Fruit fly (Drosophila melanogaster) whole organism, wandering third instar larva: ENCODE measurements around the gene CG43895.

Experiments used
- Abd-B ChIP-seq: fragments of >200 bp; optimal IDR thresholded peaks from 2 replicates; lab custom pipeline; 2017; ENCODE audit warnings: missing biosample characterization, missing genetic modification characterization
- CG32264 ChIP-seq: fragments of 200-800 bp; sonication (Bioruptor generic); optimal IDR thresholded peaks from 2 replicates; lab custom pipeline; 2016; ENCODE audit warnings: missing biosample characterization, missing genetic modification characterization
- CG9705 ChIP-seq: fragments of 200-800 bp; sonication (Bioruptor generic); optimal IDR thresholded peaks from 2 replicates; lab custom pipeline; 2018; ENCODE audit warnings: missing biosample characterization, mild to moderate bottlenecking, missing genetic modification characterization
- CrebA ChIP-seq: fragments of 200-800 bp; sonication (Bioruptor generic); optimal IDR thresholded peaks from 2 replicates; lab custom pipeline; 2016; ENCODE audit warnings: missing biosample characterization, mild to moderate bottlenecking, missing genetic modification characterization, borderline replicate concordance
- Dfd ChIP-seq: fragments of >200 bp; optimal IDR thresholded peaks from 2 replicates; lab custom pipeline; 2017; ENCODE audit warnings: missing biosample characterization, missing genetic modification characterization
- GATAd ChIP-seq: sonication (Bioruptor generic); optimal IDR thresholded peaks from 2 replicates; lab custom pipeline; 2016; ENCODE audit warnings: missing biosample characterization, missing genetic modification characterization
- HLH106 ChIP-seq: fragments of 200-800 bp; optimal IDR thresholded peaks from 3 replicates; lab custom pipeline; 2019; ENCODE audit warnings: missing biosample characterization, mild to moderate bottlenecking, missing genetic modification characterization, moderate library complexity
- Hnf4 ChIP-seq: fragments of 200-800 bp; sonication (Bioruptor generic); optimal IDR thresholded peaks from 2 replicates; lab custom pipeline; 2016; ENCODE audit warnings: missing biosample characterization, mild to moderate bottlenecking, missing genetic modification characterization
- Hr78 ChIP-seq: fragments of >200 bp; optimal IDR thresholded peaks from 2 replicates; lab custom pipeline; 2017; ENCODE audit warnings: missing biosample characterization, missing genetic modification characterization
- Hr83 ChIP-seq: fragments of 200-300 bp; sonication (Bioruptor generic); optimal IDR thresholded peaks from 2 replicates; lab custom pipeline; 2016; ENCODE audit warnings: missing biosample characterization, mild to moderate bottlenecking, missing genetic modification characterization, moderate library complexity; ENCODE audit not compliant: poor library complexity, severe bottlenecking
- Jra ChIP-seq: sonication (Bioruptor generic); optimal IDR thresholded peaks from 2 replicates; lab custom pipeline; 2016; ENCODE audit warnings: missing biosample characterization, missing genetic modification characterization
- Myc ChIP-seq: fragments of >200 bp; optimal IDR thresholded peaks from 2 replicates; lab custom pipeline; 2017
- N ChIP-seq: fragments of >200 bp; optimal IDR thresholded peaks from 2 replicates; lab custom pipeline; 2018; ENCODE audit warnings: missing biosample characterization, missing external identifiers, missing genetic modification characterization
- OdsH ChIP-seq: fragments of 200-800 bp; sonication (Bioruptor generic); optimal IDR thresholded peaks from 2 replicates; lab custom pipeline; 2016; ENCODE audit warnings: missing biosample characterization, mild to moderate bottlenecking, missing genetic modification characterization
- Rel ChIP-seq, 2 experiments: fragments of 200-800 bp; sonication (Bioruptor generic) in 1 of 2; optimal IDR thresholded peaks; 2 replicates in 1 of 2; 3 replicates in 1 of 2; lab custom pipeline; 2016 to 2019; ENCODE audit warnings: mild to moderate bottlenecking in 2 of 2, missing biosample characterization in 2 of 2, missing genetic modification characterization in 2 of 2, moderate library complexity in 1 of 2
- Sp1 ChIP-seq: fragments of 200-800 bp; sonication (Bioruptor generic); optimal IDR thresholded peaks from 3 replicates; lab custom pipeline; 2019; ENCODE audit warnings: missing biosample characterization, mild to moderate bottlenecking, missing genetic modification characterization, moderate library complexity
- br ChIP-seq: fragments of 200-800 bp; sonication (Bioruptor generic); optimal IDR thresholded peaks from 2 replicates; lab custom pipeline; 2016; ENCODE audit warnings: missing biosample characterization, missing genetic modification characterization
- brk ChIP-seq: fragments of 200-800 bp; sonication (Bioruptor generic); optimal IDR thresholded peaks from 2 replicates; lab custom pipeline; 2016; ENCODE audit warnings: missing biosample characterization, mild to moderate bottlenecking, missing genetic modification characterization
- dl ChIP-seq, 2 experiments: fragments of 175-275, 200-275 bp in 1 of 2; fragments of 200-275 bp in 1 of 2; sonication (Bioruptor generic); optimal IDR thresholded peaks; lab custom pipeline; 2018; ENCODE audit warnings: mild to moderate bottlenecking in 2 of 2, missing biosample characterization in 2 of 2, missing genetic modification characterization in 2 of 2, moderate library complexity in 2 of 2; ENCODE audit not compliant: partially characterized antibody in 2 of 2, insufficient read depth in 1 of 2
- dmrt93B ChIP-seq: fragments of 200-800 bp; sonication (Bioruptor generic); optimal IDR thresholded peaks from 2 replicates; lab custom pipeline; 2018; ENCODE audit warnings: missing biosample characterization, mild to moderate bottlenecking, missing genetic modification characterization
- dsf ChIP-seq: sonication (Bioruptor generic); optimal IDR thresholded peaks from 2 replicates; lab custom pipeline; 2016; ENCODE audit warnings: missing biosample characterization, missing genetic modification characterization, borderline replicate concordance
- ey ChIP-seq: fragments of 200-800 bp; sonication (Bioruptor generic); optimal IDR thresholded peaks from 2 replicates; lab custom pipeline; 2016; ENCODE audit warnings: missing biosample characterization, missing genetic modification characterization
- foxo ChIP-seq, 2 experiments: fragments of 200-800 bp; sonication (Bioruptor generic); optimal IDR thresholded peaks; 2 replicates in 1 of 2; 3 replicates in 1 of 2; lab custom pipeline; 2016 to 2017; ENCODE audit warnings: missing biosample characterization in 2 of 2, missing genetic modification characterization in 2 of 2
- fru ChIP-seq: fragments of 200-800 bp; sonication (Bioruptor generic); optimal IDR thresholded peaks from 3 replicates; lab custom pipeline; 2016; ENCODE audit warnings: missing biosample characterization, mild to moderate bottlenecking, missing genetic modification characterization
- jim ChIP-seq: fragments of 175-275, 200-325 bp; sonication (Bioruptor generic); optimal IDR thresholded peaks from 2 replicates; lab custom pipeline; 2016; ENCODE audit warnings: missing biosample characterization, mild to moderate bottlenecking, missing genetic modification characterization
- lola ChIP-seq: fragments of >200 bp; optimal IDR thresholded peaks from 2 replicates; lab custom pipeline; 2017; ENCODE audit warnings: missing biosample characterization, missing genetic modification characterization
- pan ChIP-seq: fragments of >200 bp; optimal IDR thresholded peaks from 2 replicates; lab custom pipeline; 2017
- psq ChIP-seq: fragments of 200-800 bp; sonication (Bioruptor generic); optimal IDR thresholded peaks from 3 replicates; lab custom pipeline; 2017; ENCODE audit warnings: missing biosample characterization, mild to moderate bottlenecking, missing genetic modification characterization, moderate library complexity
- rgr ChIP-seq: fragments of 200-800 bp; sonication (Bioruptor generic); optimal IDR thresholded peaks from 3 replicates; lab custom pipeline; 2016; ENCODE audit warnings: missing biosample characterization, mild to moderate bottlenecking, missing genetic modification characterization
- sage ChIP-seq: fragments of 200-800 bp; sonication (Bioruptor generic); optimal IDR thresholded peaks from 2 replicates; lab custom pipeline; 2016; ENCODE audit warnings: missing biosample characterization, mild to moderate bottlenecking, missing genetic modification characterization
- sv ChIP-seq: fragments of 200-800 bp; sonication (Bioruptor generic); optimal IDR thresholded peaks from 3 replicates; lab custom pipeline; 2016; ENCODE audit warnings: missing biosample characterization, missing genetic modification characterization
- tai ChIP-seq: sonication (Bioruptor generic); optimal IDR thresholded peaks from 2 replicates; lab custom pipeline; 2016; ENCODE audit warnings: missing biosample characterization, missing genetic modification characterization
- usp ChIP-seq: fragments of >200 bp; optimal IDR thresholded peaks from 2 replicates; lab custom pipeline; 2017; ENCODE audit warnings: missing biosample characterization, missing genetic modification characterization
- woc ChIP-seq: sonication (Bioruptor generic); optimal IDR thresholded peaks from 2 replicates; lab custom pipeline; 2016; ENCODE audit warnings: missing biosample characterization, mild to moderate bottlenecking, missing genetic modification characterization

Gene CG43895

dm6 chr3L:21813598-21813997, at the start of gene CG43895:
TSS of gene CG43895 (minus strand) at chr3L:21813698.
- no peak for TF ChIP-seq tai (GFP tag; lab: Kevin White, UChicago)
- TF ChIP-seq Hr83 (GFP tag; lab: Kevin White, UChicago) = no peak
- TF ChIP-seq Sp1 (GFP tag; lab: Kevin White, UChicago) = no peak
- no peak for TF ChIP-seq brk (GFP tag; lab: Kevin White, UChicago)
- TF ChIP-seq sage = no peak
- no peak for TF ChIP-seq Hnf4
- no peak for TF ChIP-seq Dfd
- no peak for TF ChIP-seq HLH106
- TF ChIP-seq rgr (GFP tag; lab: Kevin White, UChicago) = no peak
- no peak for TF ChIP-seq lola (GFP tag; lab: Kevin White, UChicago)
- no peak for TF ChIP-seq br
- no peak for TF ChIP-seq GATAd
- TF ChIP-seq Hr78 (GFP tag; lab: Kevin White, UChicago) = no peak
- TF ChIP-seq sv (GFP tag; lab: Kevin White, UChicago) = no peak
- no peak for TF ChIP-seq usp
- TF ChIP-seq Abd-B = no peak
- TF ChIP-seq N (GFP tag; lab: Kevin White, UChicago) = no peak
- TF ChIP-seq Jra = no peak
- no peak for TF ChIP-seq CG9705 (GFP tag; lab: Kevin White, UChicago)
- TF ChIP-seq dl (GFP tag; optimal IDR thresholded peaks at IDR 0.05; lab: Kevin White, UChicago; ENCODE audit: insufficient read depth in 1 of 2, partially characterized antibody in 2 of 2) = no peak

- TF ChIP-seq Dfd = no peak
- peak in 1 of 2 experiments; percentile 12 for TF ChIP-seq foxo (GFP tag; optimal IDR thresholded peaks at IDR 0.05; lab: Kevin White, UChicago)
- no peak for TF ChIP-seq Rel (GFP tag; optimal IDR thresholded peaks at IDR 0.05; lab: Kevin White, UChicago)
- no peak for TF ChIP-seq Rel (tag; optimal IDR thresholded peaks at IDR 0.05; lab: Kevin White, UChicago)
- TF ChIP-seq fru (GFP tag; lab: Kevin White, UChicago) = no peak
- no peak for TF ChIP-seq usp
- TF ChIP-seq woc (GFP tag; lab: Kevin White, UChicago) = no peak
- no peak for TF ChIP-seq CG32264 (GFP tag; lab: Kevin White, UChicago)
- TF ChIP-seq sv (GFP tag; lab: Kevin White, UChicago) = no peak
- TF ChIP-seq pan = no peak
- no peak for TF ChIP-seq CrebA (GFP tag; lab: Kevin White, UChicago)
- no peak for TF ChIP-seq ey (GFP tag; lab: Kevin White, UChicago)
- TF ChIP-seq dsf (GFP tag; lab: Kevin White, UChicago) = no peak
- TF ChIP-seq rgr (GFP tag; lab: Kevin White, UChicago) = no peak
- no peak for TF ChIP-seq Hr78 (GFP tag; lab: Kevin White, UChicago)
- TF ChIP-seq Hr83 (GFP tag; lab: Kevin White, UChicago) = no peak
- TF ChIP-seq br = no peak
- TF ChIP-seq HLH106 = peak; percentile 18
- no peak for TF ChIP-seq jim
- no peak for TF ChIP-seq CG9705 (GFP tag; lab: Kevin White, UChicago)
- TF ChIP-seq psq = no peak
- no peak for TF ChIP-seq GATAd
- no peak for TF ChIP-seq dl (GFP tag; optimal IDR thresholded peaks at IDR 0.05; lab: Kevin White, UChicago; ENCODE audit: insufficient read depth in 1 of 2, partially characterized antibody in 2 of 2)
- TF ChIP-seq tai (GFP tag; lab: Kevin White, UChicago) = no peak
- no peak for TF ChIP-seq Myc (lab: Kevin White, UChicago)
- peak; percentile 14 for TF ChIP-seq Sp1 (GFP tag; lab: Kevin White, UChicago)
- no peak for TF ChIP-seq Abd-B
- TF ChIP-seq, all 38 proteins: peak for 3
Measured at dm6 chr3L:21859299-21860052, 46.0 kb upstream of the CG43895 start.

DNA sequence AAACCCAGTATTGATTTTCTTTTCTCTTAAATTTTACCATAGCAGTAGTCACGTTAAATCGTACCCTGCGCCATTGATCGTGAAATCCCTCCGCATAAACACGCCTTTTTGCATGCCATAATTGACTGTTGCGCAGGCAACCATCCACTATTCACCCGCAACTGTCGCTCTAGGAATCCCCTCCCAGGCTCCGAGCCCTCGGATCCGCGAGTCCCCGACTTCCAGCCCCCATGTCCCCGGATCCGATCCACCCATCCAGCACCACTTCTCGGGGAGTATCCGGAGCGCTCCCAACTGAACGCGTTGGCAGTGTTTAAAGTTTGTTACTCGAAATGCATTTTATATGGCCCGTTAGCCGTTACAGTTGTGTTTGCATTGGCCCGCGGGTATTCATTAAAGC, 34.8 kb upstream of the CG43895 start:
- TF ChIP-seq OdsH (GFP tag; lab: Kevin White, UChicago) = no peak
- no peak for TF ChIP-seq ey (GFP tag; lab: Kevin White, UChicago)
- no peak for TF ChIP-seq pan
- no peak for TF ChIP-seq foxo (GFP tag; optimal IDR thresholded peaks at IDR 0.05; lab: Kevin White, UChicago)
- no peak for TF ChIP-seq dmrt93B (GFP tag; lab: Kevin White, UChicago)
- peak; percentile 71 for TF ChIP-seq Dfd
